Worm (Caenorhabditis elegans) whole organism, L3 larva: ENCODE measurements around the gene sec-20.

Source experiments
- R02D3.7 ChIP-seq: fragments of 150-350 bp; optimal IDR thresholded peaks from 2 replicates; lab custom pipeline; 2014; ENCODE audit warnings: missing biosample characterization, missing genetic modification characterization
- aly-2 ChIP-seq: fragments of 150-350 bp; optimal IDR thresholded peaks from 2 replicates; lab custom pipeline; 2014; ENCODE audit warnings: missing biosample characterization, missing genetic modification characterization
- ama-1 ChIP-seq: fragments of 150-350 bp; optimal IDR thresholded peaks from 2 replicates; lab custom pipeline; 2018
- ceh-82 ChIP-seq: fragments of 150-350 bp; optimal IDR thresholded peaks from 2 replicates; lab custom pipeline; 2014; ENCODE audit warnings: missing biosample characterization, missing genetic modification characterization
- ceh-9 ChIP-seq: sonication (generic microtip); optimal IDR thresholded peaks from 2 replicates; lab custom pipeline; 2018; ENCODE audit warnings: missing biosample characterization, missing genetic modification characterization
- daf-12 ChIP-seq: fragments of 150-350 bp; optimal IDR thresholded peaks from 2 replicates; lab custom pipeline; 2014; ENCODE audit warnings: missing biosample characterization, missing genetic modification reagents, missing genetic modification characterization
- egl-27 ChIP-seq: sonication (generic microtip); optimal IDR thresholded peaks from 4 replicates; lab custom pipeline; 2017; ENCODE audit warnings: missing biosample characterization, missing genetic modification reagents, missing genetic modification characterization
- elt-1 ChIP-seq: fragments of 150-350 bp; optimal IDR thresholded peaks from 2 replicates; lab custom pipeline; 2014; ENCODE audit warnings: missing biosample characterization, missing genetic modification characterization
- elt-2 ChIP-seq: sonication (generic microtip); optimal IDR thresholded peaks from 2 replicates; lab custom pipeline; 2016; ENCODE audit warnings: missing genetic modification reagents, mild to moderate bottlenecking, missing genetic modification characterization, missing compliant biosample characterization
- eor-1 ChIP-seq, 2 experiments: fragments of 150-350 bp; optimal IDR thresholded peaks; 2 replicates each; lab custom pipeline; 2014 to 2018; ENCODE audit warnings: missing biosample characterization in 2 of 2, missing genetic modification characterization in 2 of 2
- fkh-10 ChIP-seq: sonication (generic microtip); optimal IDR thresholded peaks from 2 replicates; lab custom pipeline; 2017; ENCODE audit warnings: missing biosample characterization, missing genetic modification reagents, missing genetic modification characterization
- fkh-2 ChIP-seq: fragments of 150-350 bp; optimal IDR thresholded peaks from 2 replicates; lab custom pipeline; 2014; ENCODE audit warnings: missing biosample characterization, missing genetic modification reagents, missing genetic modification characterization
- fos-1 ChIP-seq: fragments of 150-350 bp; optimal IDR thresholded peaks from 2 replicates; lab custom pipeline; 2014; ENCODE audit warnings: missing biosample characterization, missing genetic modification characterization
- hmg-11 ChIP-seq: sonication (generic microtip); optimal IDR thresholded peaks from 2 replicates; lab custom pipeline; 2016; ENCODE audit warnings: missing genetic modification characterization, missing compliant biosample characterization
- lin-15B ChIP-seq: fragments of 150-350 bp; optimal IDR thresholded peaks from 2 replicates; lab custom pipeline; 2014; ENCODE audit warnings: missing biosample characterization, missing genetic modification characterization
- lsy-12 ChIP-seq: sonication (generic microtip); optimal IDR thresholded peaks from 2 replicates; lab custom pipeline; 2016; ENCODE audit warnings: mild to moderate bottlenecking, missing genetic modification characterization, missing compliant biosample characterization
- mdl-1 ChIP-seq: fragments of 150-350 bp; optimal IDR thresholded peaks from 2 replicates; lab custom pipeline; 2014; ENCODE audit warnings: missing biosample characterization, missing genetic modification characterization
- mml-1 ChIP-seq: fragments of 150-350 bp; sonication (generic microtip); optimal IDR thresholded peaks from 3 replicates; lab custom pipeline; 2014; ENCODE audit warnings: missing biosample characterization, missing genetic modification characterization
- nfya-1 ChIP-seq: sonication (generic microtip); optimal IDR thresholded peaks from 2 replicates; lab custom pipeline; 2017; ENCODE audit warnings: missing genetic modification characterization, mild to moderate bottlenecking, missing compliant biosample characterization, antibody characterized with exemption, moderate library complexity; ENCODE audit not compliant: insufficient read depth
- nhr-12 ChIP-seq: fragments of 150-350 bp; optimal IDR thresholded peaks from 2 replicates; lab custom pipeline; 2014; ENCODE audit warnings: missing biosample characterization, missing genetic modification characterization
- nhr-23 ChIP-seq: fragments of 150-350 bp; optimal IDR thresholded peaks from 2 replicates; lab custom pipeline; 2014; ENCODE audit warnings: missing biosample characterization, missing genetic modification reagents, missing genetic modification characterization
- nhr-237 ChIP-seq: fragments of 150-350 bp; optimal IDR thresholded peaks from 2 replicates; lab custom pipeline; 2014; ENCODE audit warnings: missing biosample characterization, missing genetic modification characterization
- nhr-25 ChIP-seq: sonication (generic microtip); optimal IDR thresholded peaks from 2 replicates; lab custom pipeline; 2017; ENCODE audit warnings: missing biosample characterization, missing genetic modification characterization
- nhr-43 ChIP-seq: sonication (generic microtip); optimal IDR thresholded peaks from 2 replicates; lab custom pipeline; 2016; ENCODE audit warnings: mild to moderate bottlenecking, missing genetic modification characterization, missing compliant biosample characterization; ENCODE audit not compliant: poor library complexity, severe bottlenecking
- nhr-67 ChIP-seq: fragments of 150-350 bp; optimal IDR thresholded peaks from 2 replicates; lab custom pipeline; 2014; ENCODE audit warnings: missing biosample characterization, missing genetic modification characterization
- nhr-76 ChIP-seq: fragments of 150-350 bp; sonication (generic microtip); optimal IDR thresholded peaks from 5 replicates; lab custom pipeline; 2014; ENCODE audit warnings: missing biosample characterization, missing genetic modification characterization
- nhr-77 ChIP-seq: fragments of 150-350 bp; optimal IDR thresholded peaks from 2 replicates; lab custom pipeline; 2014; ENCODE audit warnings: missing biosample characterization, missing genetic modification characterization
- pha-4 ChIP-seq: fragments of 150-350 bp; optimal IDR thresholded peaks from 2 replicates; lab custom pipeline; 2014; ENCODE audit warnings: missing biosample characterization, missing genetic modification reagents, missing genetic modification characterization
- pqm-1 ChIP-seq: fragments of 150-350 bp; optimal IDR thresholded peaks from 2 replicates; lab custom pipeline; 2017; ENCODE audit warnings: missing biosample characterization, missing genetic modification characterization, inconsistent platforms
- sea-2 ChIP-seq: fragments of 150-350 bp; sonication (generic microtip); optimal IDR thresholded peaks from 4 replicates; lab custom pipeline; 2014; ENCODE audit warnings: missing biosample characterization, missing genetic modification reagents, missing genetic modification characterization
- snpc-4 ChIP-seq: fragments of 150-350 bp; optimal IDR thresholded peaks from 2 replicates; lab custom pipeline; 2014; ENCODE audit warnings: missing biosample characterization, missing genetic modification characterization
- tbx-2 ChIP-seq: sonication (generic microtip); optimal IDR thresholded peaks from 2 replicates; lab custom pipeline; 2016; ENCODE audit warnings: mild to moderate bottlenecking, missing genetic modification characterization, missing compliant biosample characterization
- unc-39 ChIP-seq: sonication (generic microtip); optimal IDR thresholded peaks from 4 replicates; lab custom pipeline; 2017; ENCODE audit warnings: missing biosample characterization, missing genetic modification characterization
- unc-62 ChIP-seq: fragments of 150-350 bp; sonication (generic microtip); optimal IDR thresholded peaks from 4 replicates; lab custom pipeline; 2014; ENCODE audit warnings: missing biosample characterization, missing genetic modification reagents, missing genetic modification characterization
- zag-1 ChIP-seq: fragments of 150-350 bp; optimal IDR thresholded peaks from 2 replicates; lab custom pipeline; 2014; ENCODE audit warnings: missing biosample characterization, missing genetic modification characterization
- ztf-11 ChIP-seq: fragments of 150-350 bp; optimal IDR thresholded peaks from 2 replicates; lab custom pipeline; 2014; ENCODE audit warnings: missing biosample characterization, missing genetic modification characterization
- ztf-4 ChIP-seq: fragments of 150-350 bp; optimal IDR thresholded peaks from 2 replicates; lab custom pipeline; 2014; ENCODE audit warnings: missing biosample characterization, missing genetic modification characterization

Gene sec-20

DNA sequence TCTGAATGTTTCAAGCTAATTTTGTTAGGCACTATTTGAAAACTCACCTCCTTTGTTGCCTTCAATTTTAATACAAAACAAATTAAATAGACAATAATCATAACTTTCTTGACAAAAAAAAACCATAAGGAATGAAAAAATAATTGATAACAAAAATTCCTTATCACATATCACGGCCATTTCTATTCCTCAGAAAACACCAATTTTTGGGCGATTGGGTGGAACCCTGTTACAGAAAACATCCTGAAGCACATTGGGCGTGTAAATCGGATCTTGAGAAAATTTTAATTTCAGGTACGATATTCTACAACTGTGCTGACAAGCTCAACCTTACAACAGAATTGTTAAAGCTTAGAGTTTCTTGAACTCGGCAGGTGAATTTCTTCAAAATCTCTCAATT is 27.1 kb upstream of the sec-20 start, which contains the start of gene F40G9.8:
F40G9.8 (minus strand) TSS at position 101 of the 400 bp plus-strand sequence.
- TF ChIP-seq mdl-1 (tag; lab: Kevin White, UChicago) (no peak), elt-2 (tag; lab: Kevin White, UChicago) (no peak), fkh-2 (tag; lab: Kevin White, UChicago) (no peak), nhr-76 (tag; lab: Kevin White, UChicago) (no peak), fos-1 (tag; lab: Kevin White, UChicago) (no peak), ama-1 (lab: Kevin White, UChicago) (no peak), sea-2 (GFP tag; lab: Kevin White, UChicago) (no peak), nhr-25 (tag; lab: Kevin White, UChicago) (no peak), mml-1 (no peak)

DNA sequence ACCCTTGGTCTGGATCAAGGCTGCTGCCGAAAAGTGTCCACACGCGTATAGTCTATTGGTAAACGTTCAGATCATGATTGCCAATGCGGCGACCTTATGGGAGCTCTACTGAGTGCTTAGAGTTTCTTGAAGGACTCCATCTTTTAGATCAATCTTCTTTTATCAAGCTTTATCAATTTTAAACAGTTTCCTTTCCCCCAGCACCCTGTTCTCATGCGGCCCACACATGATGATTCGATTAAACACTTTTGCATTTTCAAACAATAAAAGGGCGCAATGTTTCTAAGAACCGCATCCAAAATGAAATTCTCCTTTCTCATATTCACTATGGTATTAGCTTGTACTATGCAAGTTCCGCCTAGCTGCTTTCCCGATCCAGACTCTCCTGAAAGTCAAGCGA is 26.5 kb upstream of the sec-20 start, which contains the start of gene F40G9.7:
F40G9.7 (plus strand) TSS at position 301 of the 400 bp plus-strand sequence.
- TF ChIP-seq eor-1 (tag; optimal IDR thresholded peaks at IDR 0.05; lab: Kevin White, UChicago): no peak
- TF ChIP-seq ceh-82: no peak
- TF ChIP-seq nfya-1 (tag; lab: Kevin White, UChicago): no peak

DNA sequence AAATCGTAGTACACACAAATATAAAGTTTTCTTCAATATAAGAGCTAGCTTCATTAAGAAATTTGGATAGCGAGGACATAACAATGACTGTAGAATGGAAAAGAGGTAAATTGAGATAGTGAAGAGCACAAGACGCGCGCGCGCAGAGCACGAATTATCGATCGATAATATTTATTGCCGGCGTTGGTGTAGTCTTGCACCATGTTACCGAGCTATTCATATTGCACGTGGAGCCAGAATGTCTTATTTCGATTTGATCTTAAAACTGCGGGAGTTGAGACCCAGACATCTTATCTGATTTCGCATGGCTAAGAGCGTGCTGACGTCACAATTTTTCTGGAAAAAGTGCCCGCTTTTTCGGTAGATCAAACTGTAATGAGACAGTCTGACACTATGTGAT is 22.4 kb upstream of the sec-20 start, which contains the start of gene F40G9.18:
F40G9.18 (minus strand) TSS at position 101 of the 400 bp plus-strand sequence.
- TF ChIP-seq ztf-4 (tag; lab: Kevin White, UChicago): no peak
- TF ChIP-seq unc-39 (tag; lab: Kevin White, UChicago): no peak
- TF ChIP-seq ceh-82: no peak
- TF ChIP-seq elt-2 (tag; lab: Kevin White, UChicago): no peak
- TF ChIP-seq eor-1 (tag; optimal IDR thresholded peaks at IDR 0.05; lab: Kevin White, UChicago): no peak
- no peak for TF ChIP-seq egl-27
- TF ChIP-seq fkh-10: no peak
- TF ChIP-seq elt-1 (tag; lab: Kevin White, UChicago): no peak

DNA sequence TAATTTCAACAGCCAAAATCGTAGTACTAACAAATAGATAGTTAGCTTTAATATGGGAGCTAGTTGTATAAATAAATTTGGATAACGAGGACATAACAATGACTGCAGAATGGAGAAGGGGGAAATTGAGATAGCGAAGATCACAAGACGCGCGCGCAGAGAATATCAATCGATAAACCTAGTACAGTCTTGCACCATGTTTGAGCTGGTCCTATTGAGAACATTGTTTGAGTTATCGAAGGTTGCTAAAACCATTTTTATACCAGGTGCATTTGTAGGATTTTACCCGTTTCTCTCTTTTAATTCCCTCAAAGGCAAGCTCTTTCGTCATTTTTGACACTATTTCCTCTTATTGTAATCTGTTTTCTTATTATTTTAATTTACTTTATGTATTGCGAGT is 20.3 kb upstream of the sec-20 start, which contains the start of the genes F40G9.9 and F40G9.12:
F40G9.9 (minus strand) TSS at position 101 of the 400 bp plus-strand sequence.
F40G9.12 (plus strand) TSS at position 231 of the 400 bp plus-strand sequence.
- TF ChIP-seq unc-62 (GFP tag; lab: Kevin White, UChicago): no peak
- TF ChIP-seq sea-2 (GFP tag; lab: Kevin White, UChicago): no peak
- no peak for TF ChIP-seq ceh-82
- no peak for TF ChIP-seq aly-2 (tag; lab: Kevin White, UChicago)
- no peak for TF ChIP-seq fkh-2 (tag; lab: Kevin White, UChicago)
- TF ChIP-seq snpc-4: no peak
- no peak for TF ChIP-seq daf-12 (tag; lab: Kevin White, UChicago)
- TF ChIP-seq nhr-25 (tag; lab: Kevin White, UChicago): no peak
- TF ChIP-seq ztf-4 (tag; lab: Kevin White, UChicago): no peak
- no peak for TF ChIP-seq nhr-237 (tag; lab: Kevin White, UChicago)
- TF ChIP-seq nfya-1 (tag; lab: Kevin White, UChicago): no peak
- no peak for TF ChIP-seq nhr-23 (tag; lab: Kevin White, UChicago)
- TF ChIP-seq nhr-67 (tag; lab: Kevin White, UChicago): no peak
- no peak for TF ChIP-seq zag-1 (tag; lab: Kevin White, UChicago)
- TF ChIP-seq hmg-11: no peak
- TF ChIP-seq pqm-1: no peak
- TF ChIP-seq ceh-9: no peak
- no peak for TF ChIP-seq pha-4
- TF ChIP-seq fos-1 (tag; lab: Kevin White, UChicago): no peak
- no peak for TF ChIP-seq elt-1 (tag; lab: Kevin White, UChicago)

DNA sequence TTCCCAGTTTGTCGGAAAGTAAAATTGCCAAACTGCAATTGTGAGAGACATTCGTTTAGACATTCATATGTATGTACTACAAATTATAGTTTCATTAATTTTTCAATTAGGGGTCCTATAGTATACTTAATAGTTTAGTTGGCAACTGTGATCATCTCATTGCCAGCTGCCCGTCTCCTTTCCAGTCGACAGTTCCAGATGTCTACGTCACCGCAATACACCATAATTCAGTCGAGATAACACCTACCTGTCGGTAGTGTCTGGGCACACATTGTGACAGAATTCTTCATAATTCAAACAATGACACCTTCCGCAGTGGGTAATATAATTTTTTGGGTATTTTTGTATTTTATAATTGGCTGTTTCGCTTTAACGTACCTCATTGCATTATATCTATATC is 18.4 kb upstream of the sec-20 start, which contains the start of gene F40G9.19:
F40G9.19 (plus strand) TSS at position 301 of the 400 bp plus-strand sequence.
- TF ChIP-seq snpc-4 (no peak), ama-1 (lab: Kevin White, UChicago) (no peak), ztf-4 (tag; lab: Kevin White, UChicago) (no peak), eor-1 (tag; optimal IDR thresholded peaks at IDR 0.05; lab: Kevin White, UChicago) (no peak), nhr-76 (tag; lab: Kevin White, UChicago) (no peak), R02D3.7 (tag; lab: Kevin White, UChicago) (no peak), lin-15B (tag; lab: Kevin White, UChicago) (no peak), nhr-237 (tag; lab: Kevin White, UChicago) (no peak), hmg-11 (no peak), nhr-67 (tag; lab: Kevin White, UChicago) (no peak), fos-1 (tag; lab: Kevin White, UChicago) (no peak), elt-1 (tag; lab: Kevin White, UChicago) (no peak), fkh-10 (no peak), tbx-2 (tag; lab: Kevin White, UChicago) (no peak), ztf-11 (tag; lab: Kevin White, UChicago) (no peak), unc-39 (tag; lab: Kevin White, UChicago) (no peak), lsy-12 (tag; lab: Kevin White, UChicago) (no peak), nhr-77 (tag; lab: Kevin White, UChicago) (no peak), nhr-43 (tag; lab: Kevin White, UChicago) (no peak), nhr-12 (no peak)
